Worm (Caenorhabditis elegans) whole organism, L4 larva: ENCODE measurements around the gene str-230.
A peak's percentile ranks its signal among the peaks of the same experiment; 100 is the strongest.

Source experiments
- D1046.2 ChIP-seq: fragments of 200-800 bp; sonication (Bioruptor generic); IDR thresholded peaks from 2 replicates; pipeline ENCODE4 v1.3.6; 2022; ENCODE audit warnings: missing genetic modification characterization, missing compliant biosample characterization
- F26F4.8 ChIP-seq: fragments of 200-800 bp; sonication (Bioruptor generic); conservative IDR thresholded peaks from 2 replicates; pipeline ENCODE4 v1.3.6; 2022; ENCODE audit warnings: missing genetic modification characterization, missing compliant biosample characterization
- F37D6.2 ChIP-seq: sonication (generic microtip); optimal IDR thresholded peaks from 2 replicates; lab custom pipeline; 2016; ENCODE audit warnings: mild to moderate bottlenecking, missing genetic modification characterization, missing compliant biosample characterization
- F44E2.7 ChIP-seq: fragments of 200-800 bp; sonication (Bioruptor generic); IDR thresholded peaks from 2 replicates; pipeline ENCODE4 v2.1.2; 2022; ENCODE audit warnings: missing genetic modification characterization, missing compliant biosample characterization
- T20F7.1 ChIP-seq: fragments of 200-800 bp; sonication (Bioruptor generic); optimal IDR thresholded peaks from 2 replicates; lab custom pipeline; 2018; ENCODE audit warnings: mild to moderate bottlenecking, missing genetic modification characterization, missing compliant biosample characterization
- aha-1 ChIP-seq: fragments of 150-350 bp; peaks from one replicate; lab custom pipeline; 2014; ENCODE audit warnings: missing biosample characterization, missing genetic modification characterization
- aly-2 ChIP-seq: sonication (generic microtip); optimal IDR thresholded peaks from 2 replicates; lab custom pipeline; 2018; ENCODE audit warnings: missing biosample characterization, missing genetic modification characterization
- ama-1 ChIP-seq: fragments of 150-350 bp; optimal IDR thresholded peaks from 2 replicates; lab custom pipeline; 2014; ENCODE audit warnings: inconsistent platforms, mixed read lengths
- arid-1 ChIP-seq: fragments of 200-800 bp; sonication (Bioruptor generic); conservative IDR thresholded peaks from 2 replicates; pipeline ENCODE4 v1.3.6; 2022; ENCODE audit warnings: missing genetic modification reagents, missing genetic modification characterization, missing compliant biosample characterization
- ceh-20 ChIP-seq: fragments of 200-800 bp; sonication (Bioruptor generic); IDR thresholded peaks from 2 replicates; pipeline ENCODE4 v1.3.6; 2022; ENCODE audit warnings: missing genetic modification reagents, missing genetic modification characterization, missing compliant biosample characterization
- ceh-32 ChIP-seq: sonication (generic microtip); optimal IDR thresholded peaks from 2 replicates; lab custom pipeline; 2016; ENCODE audit warnings: mild to moderate bottlenecking, missing genetic modification characterization, missing compliant biosample characterization; ENCODE audit not compliant: poor library complexity
- ceh-44 ChIP-seq: fragments of 200-800 bp; sonication (Bioruptor generic); IDR thresholded peaks from 2 replicates; pipeline ENCODE4 v1.3.6; 2022; ENCODE audit warnings: missing genetic modification reagents, missing genetic modification characterization, missing compliant biosample characterization
- ceh-62 ChIP-seq: sonication (generic microtip); optimal IDR thresholded peaks from 2 replicates; lab custom pipeline; 2017; ENCODE audit warnings: missing biosample characterization, missing genetic modification characterization
- ces-1 ChIP-seq: fragments of 150-350 bp; sonication (generic microtip); optimal IDR thresholded peaks from 4 replicates; lab custom pipeline; 2014; ENCODE audit warnings: missing biosample characterization, missing genetic modification reagents, missing genetic modification characterization
- ctbp-1 ChIP-seq: fragments of 200-800 bp; sonication (Bioruptor generic); IDR thresholded peaks from 2 replicates; pipeline ENCODE4 v1.3.6; 2022; ENCODE audit warnings: missing genetic modification reagents, missing genetic modification characterization, missing compliant biosample characterization
- daf-19 ChIP-seq: fragments of 200-800 bp; sonication (Bioruptor generic); conservative IDR thresholded peaks from 2 replicates; pipeline ENCODE4 v1.3.6; 2022; ENCODE audit warnings: missing genetic modification characterization, missing compliant biosample characterization
- duxl-1 ChIP-seq: sonication (generic microtip); optimal IDR thresholded peaks from 2 replicates; lab custom pipeline; 2016; ENCODE audit warnings: mild to moderate bottlenecking, missing genetic modification characterization, moderate library complexity, missing compliant biosample characterization; ENCODE audit not compliant: poor library complexity
- egl-43 ChIP-seq: fragments of 200-800 bp; sonication (Bioruptor generic); IDR thresholded peaks from 2 replicates; pipeline ENCODE4 v1.3.6; 2022; ENCODE audit warnings: missing genetic modification reagents, missing genetic modification characterization, missing compliant biosample characterization
- fkh-10 ChIP-seq: fragments of 150-350 bp; optimal IDR thresholded peaks from 2 replicates; lab custom pipeline; 2014; ENCODE audit warnings: missing biosample characterization, missing genetic modification reagents, missing genetic modification characterization
- fos-1 ChIP-seq: fragments of 150-350 bp; optimal IDR thresholded peaks from 2 replicates; lab custom pipeline; 2014; ENCODE audit warnings: missing biosample characterization, missing genetic modification characterization
- gei-8 ChIP-seq: fragments of 200-800 bp; sonication (Bioruptor generic); optimal IDR thresholded peaks from 2 replicates; lab custom pipeline; 2018; ENCODE audit warnings: mild to moderate bottlenecking, missing genetic modification characterization, missing compliant biosample characterization
- hlh-11 ChIP-seq: fragments of 200-800 bp; sonication (Bioruptor generic); optimal IDR thresholded peaks from 2 replicates; lab custom pipeline; 2018; ENCODE audit warnings: mild to moderate bottlenecking, missing genetic modification characterization, missing compliant biosample characterization
- lim-7 ChIP-seq: fragments of 200-800 bp; sonication (Bioruptor generic); IDR thresholded peaks from 2 replicates; pipeline ENCODE4 v1.3.6; 2022; ENCODE audit warnings: missing genetic modification characterization, missing compliant biosample characterization
- lin-15B ChIP-seq: fragments of 150-350 bp; sonication (generic microtip); optimal IDR thresholded peaks from 3 replicates; lab custom pipeline; 2014; ENCODE audit warnings: missing biosample characterization, missing genetic modification characterization
- lir-3 ChIP-seq: sonication (generic microtip); optimal IDR thresholded peaks from 2 replicates; lab custom pipeline; 2016; ENCODE audit warnings: mild to moderate bottlenecking, missing genetic modification characterization, missing compliant biosample characterization
- madf-5 ChIP-seq, 2 experiments: fragments of 200-800 bp; sonication (Bioruptor generic); IDR thresholded peaks; 2 replicates each; pipeline ENCODE4 v1.3.6; 2022; ENCODE audit warnings: missing compliant biosample characterization in 2 of 2, missing genetic modification characterization in 2 of 2
- mdl-1 ChIP-seq, 2 experiments: fragments of 150-350 bp in 1 of 2; sonication (generic microtip) in 1 of 2; optimal IDR thresholded peaks; 2 replicates each; lab custom pipeline; 2014 to 2017; ENCODE audit warnings: missing biosample characterization in 2 of 2, missing genetic modification characterization in 2 of 2
- mes-2 ChIP-seq: sonication (generic microtip); optimal IDR thresholded peaks from 2 replicates; lab custom pipeline; 2016; ENCODE audit warnings: missing genotype, mild to moderate bottlenecking, missing genetic modification characterization, missing compliant biosample characterization; ENCODE audit not compliant: poor library complexity, severe bottlenecking
- nhr-10 ChIP-seq: fragments of 150-350 bp; optimal IDR thresholded peaks from 2 replicates; lab custom pipeline; 2014; ENCODE audit warnings: missing biosample characterization, missing genetic modification characterization
- nhr-11 ChIP-seq: fragments of 150-350 bp; optimal IDR thresholded peaks from 2 replicates; lab custom pipeline; 2014; ENCODE audit warnings: missing biosample characterization, missing genetic modification characterization
- nhr-237 ChIP-seq: sonication (generic microtip); optimal IDR thresholded peaks from 2 replicates; lab custom pipeline; 2017; ENCODE audit warnings: missing biosample characterization, missing genetic modification characterization
- nhr-25 ChIP-seq: sonication (generic microtip); optimal IDR thresholded peaks from 2 replicates; lab custom pipeline; 2017; ENCODE audit warnings: missing genetic modification characterization, mild to moderate bottlenecking, missing compliant biosample characterization, antibody characterized with exemption, moderate library complexity, borderline replicate concordance; ENCODE audit not compliant: insufficient read depth
- nhr-41 ChIP-seq: fragments of 200-800 bp; sonication (Bioruptor generic); IDR thresholded peaks from 2 replicates; pipeline ENCODE4 v1.3.6; 2022; ENCODE audit warnings: missing genetic modification reagents, missing genetic modification characterization, missing compliant biosample characterization
- nhr-42 ChIP-seq: fragments of 200-800 bp; sonication (Bioruptor generic); IDR thresholded peaks from 2 replicates; pipeline ENCODE4 v1.3.6; 2022; ENCODE audit warnings: missing genetic modification characterization, missing compliant biosample characterization
- nhr-6 ChIP-seq: fragments of 150-350 bp; optimal IDR thresholded peaks from 2 replicates; lab custom pipeline; 2014; ENCODE audit warnings: missing biosample characterization, missing genetic modification characterization
- nhr-77 ChIP-seq: fragments of 150-350 bp; optimal IDR thresholded peaks from 2 replicates; lab custom pipeline; 2014; ENCODE audit warnings: missing biosample characterization, missing genetic modification characterization
- pha-4 ChIP-seq, 2 experiments: fragments of 150-350 bp in 1 of 2; fragments of 200-800 bp in 1 of 2; sonication (Bioruptor generic) in 1 of 2; IDR thresholded peaks in 1 of 2; optimal IDR thresholded peaks in 1 of 2; 2 replicates each; pipeline versions ENCODE4 v1.3.6 to Lab custom; 2014 to 2022; ENCODE audit warnings: missing genetic modification characterization in 2 of 2, missing genetic modification reagents in 2 of 2, missing biosample characterization in 1 of 2, missing compliant biosample characterization in 1 of 2
- php-3 ChIP-seq: fragments of 200-800 bp; sonication (Bioruptor generic); IDR thresholded peaks from 2 replicates; pipeline ENCODE4 v1.3.6; 2022; ENCODE audit warnings: missing genetic modification reagents, missing genetic modification characterization, missing compliant biosample characterization
- rbr-2 ChIP-seq: sonication (generic microtip); optimal IDR thresholded peaks from 2 replicates; lab custom pipeline; 2016; ENCODE audit warnings: missing genotype, missing genetic modification characterization, missing compliant biosample characterization
- sdz-12 ChIP-seq: fragments of 200-800 bp; sonication (Bioruptor generic); optimal IDR thresholded peaks from 2 replicates; lab custom pipeline; 2018; ENCODE audit warnings: mild to moderate bottlenecking, missing genetic modification characterization, missing compliant biosample characterization
- skn-1 ChIP-seq: fragments of 150-350 bp; optimal IDR thresholded peaks from 2 replicates; lab custom pipeline; 2014; ENCODE audit warnings: missing biosample characterization, missing genetic modification characterization
- snpc-1.2 ChIP-seq: fragments of 200-800 bp; sonication (Bioruptor generic); IDR thresholded peaks from 2 replicates; pipeline ENCODE4 v1.3.6; 2022; ENCODE audit warnings: missing genetic modification reagents, missing genetic modification characterization, missing compliant biosample characterization
- tag-97 ChIP-seq: fragments of 200-800 bp; sonication (Bioruptor generic); IDR thresholded peaks from 2 replicates; pipeline ENCODE4 v1.3.6; 2022; ENCODE audit warnings: missing genetic modification characterization, missing compliant biosample characterization
- unc-62 ChIP-seq, 3 experiments: fragments of 150-350 bp in 1 of 3; sonication (generic microtip); optimal IDR thresholded peaks in 2 of 3; peaks in 1 of 3; 1 replicate in 1 of 3; 2 replicates in 2 of 3; lab custom pipeline; 2014 to 2017; ENCODE audit warnings: missing biosample characterization in 3 of 3, missing genetic modification characterization in 3 of 3, missing genetic modification reagents in 3 of 3, missing genotype in 1 of 3
- vab-7 ChIP-seq: fragments of 200-800 bp; sonication (Bioruptor generic); IDR thresholded peaks from 2 replicates; pipeline ENCODE4 v1.3.6; 2022; ENCODE audit warnings: missing genetic modification reagents, missing genetic modification characterization, missing compliant biosample characterization
- zag-1 ChIP-seq: fragments of 150-350 bp; optimal IDR thresholded peaks from 2 replicates; lab custom pipeline; 2014; ENCODE audit warnings: missing biosample characterization, missing genetic modification characterization
- zfp-2 ChIP-seq: sonication (generic microtip); optimal IDR thresholded peaks from 2 replicates; lab custom pipeline; 2016; ENCODE audit warnings: mild to moderate bottlenecking, missing genetic modification characterization, missing compliant biosample characterization
- zfp-3 ChIP-seq: fragments of 200-800 bp; sonication (Bioruptor generic); conservative IDR thresholded peaks from 2 replicates; pipeline ENCODE4 v1.3.6; 2022; ENCODE audit warnings: missing genetic modification reagents, missing genetic modification characterization, missing compliant biosample characterization
- zip-11 ChIP-seq: fragments of 200-800 bp; sonication (Bioruptor generic); IDR thresholded peaks from 2 replicates; pipeline ENCODE4 v1.3.6; 2022; ENCODE audit warnings: missing genetic modification characterization, missing compliant biosample characterization
- ztf-11 ChIP-seq: fragments of 150-350 bp; optimal IDR thresholded peaks from 2 replicates; lab custom pipeline; 2014; ENCODE audit warnings: missing biosample characterization, missing genetic modification characterization
- ztf-7 ChIP-seq: fragments of 150-350 bp; optimal IDR thresholded peaks from 2 replicates; lab custom pipeline; 2014; ENCODE audit warnings: missing biosample characterization, missing genetic modification characterization

Gene str-230

ce11 chrV:14200086-14200485 lies 10.6 kb downstream of the str-230 start (continued):
- no peak for TF ChIP-seq zag-1 (tag; lab: Kevin White, UChicago)
- TF ChIP-seq ceh-62 (tag; lab: Kevin White, UChicago): no peak
- peak; percentile 98 for TF ChIP-seq aha-1 (tag; lab: Kevin White, UChicago)
- TF ChIP-seq lim-7 (GFP tag; lab: Robert Waterston, UW): 0 out of 2 replicates have a peak, but pooled peaks have one; percentile 29
- TF ChIP-seq nhr-42 (GFP tag; lab: Robert Waterston, UW): peak; percentile 83
- no peak for TF ChIP-seq snpc-1.2
- TF ChIP-seq tag-97 (GFP tag; lab: Robert Waterston, UW): no peak
- TF ChIP-seq madf-5 (GFP tag; IDR thresholded peaks at IDR 0.05; lab: Robert Waterston, UW): no peak
- TF ChIP-seq daf-19 (GFP tag; lab: Robert Waterston, UW): 0 out of 2 replicates have a peak, but pooled peaks have one; percentile 13
- TF ChIP-seq aly-2: no peak
- TF ChIP-seq mdl-1 (tag; optimal IDR thresholded peaks at IDR 0.05; lab: Kevin White, UChicago): peak; percentile 54 to 95
- TF ChIP-seq nhr-6 (tag; lab: Kevin White, UChicago): peak; percentile 98
- TF ChIP-seq D1046.2 (GFP tag; lab: Robert Waterston, UW): peak; percentile 65; the same call in 1 of the 2 replicates
- peak; percentile 98 for TF ChIP-seq nhr-10 (tag; lab: Kevin White, UChicago)
- TF ChIP-seq duxl-1 (tag; lab: Kevin White, UChicago): peak; percentile 12
- TF ChIP-seq lin-15B (tag; lab: Kevin White, UChicago): no peak
- TF ChIP-seq nhr-77: peak; percentile 97
- TF ChIP-seq unc-62 (GFP tag; optimal IDR thresholded peaks at IDR 0.05 in 1 of 2; lab: Kevin White, UChicago): peak in 1 of 2 experiments; percentile 99
- TF ChIP-seq unc-62 (tag; optimal IDR thresholded peaks at IDR 0.05; lab: Kevin White, UChicago): no peak
- peak; percentile 68 for TF ChIP-seq egl-43 (GFP tag; lab: Robert Waterston, UW)
- no peak for TF ChIP-seq lir-3 (tag; lab: Kevin White, UChicago)
- no peak for TF ChIP-seq ceh-32 (tag; lab: Kevin White, UChicago)
- no peak for TF ChIP-seq ces-1 (GFP tag; lab: Kevin White, UChicago)
- peak; percentile 99 for TF ChIP-seq hlh-11 (tag; lab: Kevin White, UChicago)
- TF ChIP-seq ama-1 (lab: Kevin White, UChicago): peak; percentile 22
- TF ChIP-seq gei-8: no peak
- TF ChIP-seq rbr-2: peak; percentile 88
- peak; percentile 26 for TF ChIP-seq ztf-7 (tag; lab: Kevin White, UChicago)
- TF ChIP-seq fos-1 (tag; lab: Kevin White, UChicago): no peak
- peak; percentile 82 for TF ChIP-seq ctbp-1 (GFP tag; lab: Robert Waterston, UW)
- TF ChIP-seq mes-2: peak; percentile 72
- no peak for TF ChIP-seq skn-1
- peak; percentile 98 for TF ChIP-seq nhr-11
- TF ChIP-seq nhr-25 (tag; lab: Kevin White, UChicago): peak; percentile 29
- peak; percentile 62; the same call in 1 of the 2 replicates for TF ChIP-seq arid-1 (GFP tag; lab: Robert Waterston, UW)
- TF ChIP-seq zfp-2 (tag; lab: Kevin White, UChicago): peak; percentile 18
- peak; percentile 47; the same call in 1 of the 2 replicates for TF ChIP-seq vab-7
- TF ChIP-seq F37D6.2 (tag; lab: Kevin White, UChicago): peak; percentile 61
- no peak for TF ChIP-seq sdz-12 (GFP tag; lab: Kevin White, UChicago)
- no peak for TF ChIP-seq fkh-10 (GFP tag; lab: Kevin White, UChicago)
- peak; percentile 85 for TF ChIP-seq ceh-20 (GFP tag; lab: Robert Waterston, UW)
- TF ChIP-seq zfp-3 (GFP tag; lab: Robert Waterston, UW): peak; percentile 87
- no peak for TF ChIP-seq php-3
- TF ChIP-seq nhr-237 (tag; lab: Kevin White, UChicago): peak; percentile 10
- no peak for TF ChIP-seq zip-11
- TF ChIP-seq ceh-44 (GFP tag; lab: Robert Waterston, UW): no peak
- no peak for TF ChIP-seq F26F4.8 (GFP tag; lab: Robert Waterston, UW)
- no peak for TF ChIP-seq F44E2.7 (GFP tag; lab: Robert Waterston, UW)
- no peak for TF ChIP-seq ztf-11
- peak; percentile 72; the same call in 1 of the 2 replicates for TF ChIP-seq nhr-41
- peak; percentile 84 for TF ChIP-seq pha-4 (GFP tag; IDR thresholded peaks at IDR 0.05; lab: Robert Waterston, UW)
- TF ChIP-seq pha-4 (tag; optimal IDR thresholded peaks at IDR 0.05; lab: Kevin White, UChicago): peak; percentile 72
- peak; percentile 83 for TF ChIP-seq T20F7.1 (GFP tag; lab: Kevin White, UChicago)
